Fruit fly (Drosophila melanogaster) whole organism, prepupa: ENCODE data around the gene dnc.
"Not testable (repeated sequence)": the region's sequence is repeated elsewhere in the genome, so short reads cannot be mapped to it uniquely, and the experiment has no call there.

Experiments
- Blimp-1 ChIP-seq: fragments of 200-800 bp; sonication (Bioruptor generic); optimal IDR thresholded peaks from 3 replicates; lab custom pipeline; 2017; ENCODE audit warnings: missing biosample characterization, missing genetic modification characterization, mild to moderate bottlenecking, moderate library complexity, missing genetic modification reagents
- CG10631 ChIP-seq: fragments of 200-800 bp; sonication (Bioruptor generic); optimal IDR thresholded peaks from 2 replicates; lab custom pipeline; 2016; ENCODE audit warnings: missing biosample characterization, missing genetic modification characterization
- CG11294 ChIP-seq: fragments of 200-800 bp; sonication (Bioruptor generic); IDR thresholded peaks from 2 replicates; pipeline ENCODE4 v1.3.6; 2022; ENCODE audit warnings: missing biosample characterization, missing genetic modification characterization
- CG11762 ChIP-seq: fragments of 200-800 bp; sonication (Bioruptor generic); optimal IDR thresholded peaks from 3 replicates; lab custom pipeline; 2016; ENCODE audit warnings: missing biosample characterization, missing genetic modification characterization; ENCODE audit not compliant: insufficient read depth
- CG16779 ChIP-seq: fragments of 200-800 bp; sonication (Bioruptor generic); optimal IDR thresholded peaks from 3 replicates; lab custom pipeline; 2017; ENCODE audit warnings: missing biosample characterization, mild to moderate bottlenecking, missing genetic modification characterization
- CG3032 ChIP-seq: fragments of 200-800 bp; optimal IDR thresholded peaks from 2 replicates; lab custom pipeline; 2019; ENCODE audit warnings: missing biosample characterization, mild to moderate bottlenecking, missing genetic modification characterization, moderate library complexity
- CG31627 ChIP-seq: fragments of 200-800 bp; sonication (Bioruptor generic); optimal IDR thresholded peaks from 3 replicates; lab custom pipeline; 2016; ENCODE audit warnings: missing biosample characterization, missing genetic modification characterization
- CG32006 ChIP-seq: fragments of 200-800 bp; sonication (Bioruptor generic); optimal IDR thresholded peaks from 3 replicates; lab custom pipeline; 2017; ENCODE audit warnings: missing biosample characterization, mild to moderate bottlenecking, missing genetic modification characterization
- CG34406 ChIP-seq: fragments of 200-800 bp; sonication (Bioruptor generic); optimal IDR thresholded peaks from 3 replicates; lab custom pipeline; 2016; ENCODE audit warnings: missing biosample characterization, missing genetic modification characterization
- CG3919 ChIP-seq: fragments of 200-800 bp; sonication (Bioruptor generic); optimal IDR thresholded peaks from 3 replicates; lab custom pipeline; 2016; ENCODE audit warnings: missing biosample characterization, missing genetic modification characterization
- CG4318 ChIP-seq: fragments of 200-800 bp; sonication (Bioruptor generic); optimal IDR thresholded peaks from 3 replicates; lab custom pipeline; 2017; ENCODE audit warnings: missing biosample characterization, mild to moderate bottlenecking, missing genetic modification characterization
- CG6276 ChIP-seq: fragments of 200-800 bp; sonication (Bioruptor generic); optimal IDR thresholded peaks from 2 replicates; lab custom pipeline; 2017; ENCODE audit warnings: missing biosample characterization, mild to moderate bottlenecking, missing genetic modification characterization
- CG6792 ChIP-seq: fragments of 200-800 bp; sonication (Bioruptor generic); optimal IDR thresholded peaks from 3 replicates; lab custom pipeline; 2016; ENCODE audit warnings: missing biosample characterization, missing genetic modification characterization
- CG6808 ChIP-seq: fragments of 200-800 bp; sonication (Bioruptor generic); optimal IDR thresholded peaks from 3 replicates; lab custom pipeline; 2017; ENCODE audit warnings: missing biosample characterization, missing genetic modification characterization, mild to moderate bottlenecking, moderate library complexity, missing genetic modification reagents
- CG6854 ChIP-seq: fragments of 200-800 bp; sonication (Bioruptor generic); optimal IDR thresholded peaks from 2 replicates; lab custom pipeline; 2017; ENCODE audit warnings: missing biosample characterization, mild to moderate bottlenecking, missing genetic modification characterization
- CG7368 ChIP-seq: fragments of 200-800 bp; sonication (Bioruptor generic); optimal IDR thresholded peaks from 3 replicates; lab custom pipeline; 2016; ENCODE audit warnings: missing biosample characterization, missing genetic modification characterization
- CG8319 ChIP-seq: fragments of 200-800 bp; sonication (Bioruptor generic); optimal IDR thresholded peaks from 3 replicates; lab custom pipeline; 2016; ENCODE audit warnings: missing biosample characterization, missing genetic modification characterization
- CG8632 ChIP-seq: fragments of 200-800 bp; sonication (Bioruptor generic); optimal IDR thresholded peaks from 3 replicates; lab custom pipeline; 2016; ENCODE audit warnings: missing biosample characterization, missing genetic modification characterization
- CG9139 ChIP-seq: fragments of 200-800 bp; sonication (Bioruptor generic); optimal IDR thresholded peaks from 3 replicates; lab custom pipeline; 2017; ENCODE audit warnings: missing biosample characterization, mild to moderate bottlenecking, missing genetic modification characterization
- Ets21C ChIP-seq: fragments of 200-800 bp; sonication (Bioruptor generic); optimal IDR thresholded peaks from 3 replicates; lab custom pipeline; 2016; ENCODE audit warnings: missing biosample characterization, missing genetic modification characterization
- Ets96B ChIP-seq: fragments of 200-800 bp; optimal IDR thresholded peaks from 2 replicates; lab custom pipeline; 2019; ENCODE audit warnings: missing biosample characterization, mild to moderate bottlenecking, missing genetic modification characterization, moderate library complexity
- Hr38 ChIP-seq: sonication (Bioruptor generic); optimal IDR thresholded peaks from 2 replicates; lab custom pipeline; 2016; ENCODE audit warnings: missing biosample characterization, missing genetic modification characterization
- Lpt ChIP-seq: fragments of 200-800 bp; sonication (Bioruptor generic); optimal IDR thresholded peaks from 3 replicates; lab custom pipeline; 2016; ENCODE audit warnings: missing biosample characterization, missing genetic modification characterization
- OdsH ChIP-seq: fragments of 200-800 bp; sonication (Bioruptor generic); optimal IDR thresholded peaks from 3 replicates; lab custom pipeline; 2016; ENCODE audit warnings: missing biosample characterization, missing genetic modification characterization
- Smox ChIP-seq: fragments of 200-800 bp; sonication (Bioruptor generic); optimal IDR thresholded peaks from 3 replicates; lab custom pipeline; 2016; ENCODE audit warnings: missing biosample characterization, missing genetic modification characterization
- Sox102F ChIP-seq: fragments of 200-800 bp; sonication (Bioruptor generic); optimal IDR thresholded peaks from 2 replicates; lab custom pipeline; 2016; ENCODE audit warnings: missing biosample characterization, mild to moderate bottlenecking, missing genetic modification characterization
- achi ChIP-seq: fragments of 200-800 bp; sonication (Bioruptor generic); optimal IDR thresholded peaks from 3 replicates; lab custom pipeline; 2016; ENCODE audit warnings: missing biosample characterization, missing genetic modification characterization
- acj6 ChIP-seq: fragments of 200-800 bp; sonication (Bioruptor generic); optimal IDR thresholded peaks from 3 replicates; lab custom pipeline; 2016; ENCODE audit warnings: missing biosample characterization, missing genetic modification characterization
- cyc ChIP-seq: fragments of 200-800 bp; sonication (Bioruptor generic); optimal IDR thresholded peaks from 3 replicates; lab custom pipeline; 2016; ENCODE audit warnings: missing biosample characterization, missing genetic modification characterization
- esn ChIP-seq: fragments of 200-800 bp; sonication (Bioruptor generic); optimal IDR thresholded peaks from 2 replicates; lab custom pipeline; 2016; ENCODE audit warnings: missing biosample characterization, mild to moderate bottlenecking, missing genetic modification characterization, moderate library complexity
- fd59A ChIP-seq: fragments of 200-800 bp; sonication (Bioruptor generic); optimal IDR thresholded peaks from 2 replicates; lab custom pipeline; 2017; ENCODE audit warnings: missing biosample characterization, mild to moderate bottlenecking, missing genetic modification characterization, missing genetic modification reagents
- fd85E ChIP-seq: fragments of 200-800 bp; sonication (Bioruptor generic); optimal IDR thresholded peaks from 3 replicates; lab custom pipeline; 2016; ENCODE audit warnings: missing biosample characterization, missing genetic modification characterization
- fkh ChIP-seq: fragments of 200-800 bp; sonication (Bioruptor generic); optimal IDR thresholded peaks from 3 replicates; lab custom pipeline; 2017; ENCODE audit warnings: missing biosample characterization, mild to moderate bottlenecking, missing genetic modification characterization, moderate library complexity
- net ChIP-seq: fragments of 200-800 bp; sonication (Bioruptor generic); optimal IDR thresholded peaks from 3 replicates; lab custom pipeline; 2016; ENCODE audit warnings: missing biosample characterization, missing genetic modification characterization
- spab ChIP-seq: fragments of 200-800 bp; sonication (Bioruptor generic); optimal IDR thresholded peaks from 2 replicates; lab custom pipeline; 2017; ENCODE audit warnings: missing biosample characterization, mild to moderate bottlenecking, missing genetic modification characterization, missing genetic modification reagents
- vri ChIP-seq: fragments of 200-800 bp; sonication (Bioruptor generic); optimal IDR thresholded peaks from 3 replicates; lab custom pipeline; 2016; ENCODE audit warnings: missing biosample characterization, mild to moderate bottlenecking, missing genetic modification characterization

Gene dnc

DNA sequence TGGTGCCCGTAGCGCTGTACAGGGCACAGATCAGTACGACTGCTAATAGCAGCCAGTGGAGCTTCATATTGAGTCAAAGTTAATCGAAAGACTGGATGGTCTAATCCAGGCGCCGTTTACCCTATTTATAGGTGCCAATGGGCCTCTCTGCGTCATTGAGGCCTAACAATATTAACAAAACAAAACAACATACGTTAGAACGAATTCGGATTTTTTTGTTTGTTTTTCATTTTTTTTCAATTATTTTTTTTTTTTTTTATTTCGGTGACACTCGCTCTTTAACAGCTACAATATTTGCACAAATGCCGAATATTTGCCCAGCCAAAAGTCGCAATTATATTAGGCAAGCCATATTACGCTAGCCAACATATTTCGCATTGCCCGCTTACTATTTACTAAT is 60.3 kb downstream of the dnc start, which contains the start of gene CG14265:
Gene CG14265, minus strand, starts transcription at position 101 of the 400 bp plus-strand sequence.
- TF ChIP-seq OdsH (no peak), CG6854 (GFP tag; lab: Kevin White, UChicago) (no peak), CG3032 (tag; lab: Kevin White, UChicago) (no peak), CG8632 (GFP tag; lab: Kevin White, UChicago) (no peak), esn (GFP tag; lab: Kevin White, UChicago) (no peak), Blimp-1 (GFP tag; lab: Kevin White, UChicago) (no peak), CG3919 (no peak), Hr38 (no peak), CG31627 (GFP tag; lab: Kevin White, UChicago) (no peak), CG8319 (GFP tag; lab: Kevin White, UChicago) (no peak)

DNA sequence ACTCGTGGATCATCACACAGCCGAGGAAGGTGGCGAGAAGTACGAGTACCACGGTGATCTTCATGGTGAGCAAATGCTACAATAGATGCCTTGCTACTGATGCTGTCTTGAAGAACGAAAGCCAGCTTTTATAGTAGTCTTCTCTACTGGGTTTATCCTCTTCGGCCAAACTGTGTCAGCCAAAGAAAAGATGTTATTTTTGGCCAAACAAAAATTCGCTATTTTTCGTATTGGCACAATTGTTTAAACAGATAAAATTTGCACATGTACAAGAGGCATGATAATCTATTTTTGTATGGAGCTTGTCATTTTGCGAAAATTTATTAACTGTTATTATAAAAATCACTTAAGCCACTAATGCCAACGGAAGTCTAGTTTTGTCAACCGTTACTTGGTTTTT is 64.2 kb downstream of the dnc start, which contains the start of gene ng2:
Gene ng2, minus strand, starts transcription at position 101 of the 400 bp plus-strand sequence.
- not testable (repeated sequence) for TF ChIP-seq fd85E, CG8319, fkh (GFP tag; lab: Kevin White, UChicago)

- TF ChIP-seq Ets21C (GFP tag; lab: Kevin White, UChicago) (no peak), CG10631 (GFP tag; lab: Kevin White, UChicago) (no peak), CG16779 (tag; lab: Kevin White, UChicago) (no peak), cyc (GFP tag; lab: Kevin White, UChicago) (no peak), CG8632 (GFP tag; lab: Kevin White, UChicago) (no peak), CG32006 (GFP tag; lab: Kevin White, UChicago) (no peak), net (GFP tag; lab: Kevin White, UChicago) (no peak), CG11762 (GFP tag; lab: Kevin White, UChicago) (no peak), spab (GFP tag; lab: Kevin White, UChicago) (no peak), CG4318 (GFP tag; lab: Kevin White, UChicago) (no peak)
These were observed 65.8 kb downstream of the dnc start, which contains the start of the genes ng3 and ng1 for dm6 chrX:3241984-3242462. TSS of gene ng3 (minus strand) at chrX:3242084. TSS of gene ng1 (plus strand) at chrX:3242412.

dm6 chrX:3244120-3244519 is 67.9 kb downstream of the dnc start, which contains the start of gene ng4:
TSS of gene ng4 (minus strand) at chrX:3244220.
- TF ChIP-seq CG6792 (GFP tag; lab: Kevin White, UChicago) (no peak), CG9139 (GFP tag; lab: Kevin White, UChicago) (no peak), CG8632 (GFP tag; lab: Kevin White, UChicago) (no peak)

DNA sequence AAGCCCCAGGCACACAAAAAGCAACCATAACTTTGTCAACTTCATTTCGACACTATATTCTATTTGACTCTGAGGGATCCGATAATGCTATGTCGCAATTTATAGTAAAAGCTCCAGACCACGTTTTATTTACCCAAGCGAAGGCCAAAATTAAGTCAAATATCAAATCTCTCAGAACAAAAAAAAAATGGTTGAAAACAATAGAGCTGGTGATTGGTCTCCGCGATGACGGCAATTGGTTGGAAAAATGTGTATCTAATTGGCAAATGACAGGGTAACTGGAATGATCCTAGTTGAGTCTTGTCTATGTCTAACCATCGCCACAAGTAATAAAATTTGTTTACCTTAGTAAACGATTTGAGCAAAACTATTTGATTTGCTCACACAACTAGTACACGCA is 72.9 kb downstream of the dnc start, which contains the start of gene Pig1:
Gene Pig1, minus strand, starts transcription at position 101 of the 400 bp plus-strand sequence.
- TF ChIP-seq Ets96B (tag; lab: Kevin White, UChicago), result no peak
- TF ChIP-seq fkh (GFP tag; lab: Kevin White, UChicago), result no peak
- no peak for TF ChIP-seq CG32006 (GFP tag; lab: Kevin White, UChicago)
- no peak for TF ChIP-seq vri
- TF ChIP-seq fd59A, result no peak
- TF ChIP-seq achi, result no peak
- TF ChIP-seq CG3032 (tag; lab: Kevin White, UChicago), result no peak
- TF ChIP-seq CG6276 (GFP tag; lab: Kevin White, UChicago), result no peak
- TF ChIP-seq CG3919, result no peak
- no peak for TF ChIP-seq Lpt (GFP tag; lab: Kevin White, UChicago)

- no peak for TF ChIP-seq acj6 (GFP tag; lab: Kevin White, UChicago)
- TF ChIP-seq CG34406 (GFP tag; lab: Kevin White, UChicago), result no peak
- TF ChIP-seq CG11294 (GFP tag; lab: Robert Waterston, UW), result no peak
- no peak for TF ChIP-seq Ets96B (tag; lab: Kevin White, UChicago)
- no peak for TF ChIP-seq Sox102F (GFP tag; lab: Kevin White, UChicago)
- no peak for TF ChIP-seq Smox (GFP tag; lab: Kevin White, UChicago)
- no peak for TF ChIP-seq CG11762 (GFP tag; lab: Kevin White, UChicago)
- no peak for TF ChIP-seq CG9139 (GFP tag; lab: Kevin White, UChicago)
- TF ChIP-seq CG31627 (GFP tag; lab: Kevin White, UChicago), result no peak
- no peak for TF ChIP-seq CG8632 (GFP tag; lab: Kevin White, UChicago)
- TF ChIP-seq esn (GFP tag; lab: Kevin White, UChicago), result no peak
- TF ChIP-seq CG7368 (GFP tag; lab: Kevin White, UChicago), result no peak
- TF ChIP-seq CG6808 (GFP tag; lab: Kevin White, UChicago), result no peak
- TF ChIP-seq CG16779 (tag; lab: Kevin White, UChicago), result no peak
These were observed 73.5 kb downstream of the dnc start, which contains the start of gene Sgs4 for dm6 chrX:3249789-3250188. TSS of gene Sgs4 (plus strand) at chrX:3250089.
